Fruit fly (Drosophila melanogaster): Measurements from ENCODE around the gene Hsdl2.

Gene Hsdl2

DNA sequence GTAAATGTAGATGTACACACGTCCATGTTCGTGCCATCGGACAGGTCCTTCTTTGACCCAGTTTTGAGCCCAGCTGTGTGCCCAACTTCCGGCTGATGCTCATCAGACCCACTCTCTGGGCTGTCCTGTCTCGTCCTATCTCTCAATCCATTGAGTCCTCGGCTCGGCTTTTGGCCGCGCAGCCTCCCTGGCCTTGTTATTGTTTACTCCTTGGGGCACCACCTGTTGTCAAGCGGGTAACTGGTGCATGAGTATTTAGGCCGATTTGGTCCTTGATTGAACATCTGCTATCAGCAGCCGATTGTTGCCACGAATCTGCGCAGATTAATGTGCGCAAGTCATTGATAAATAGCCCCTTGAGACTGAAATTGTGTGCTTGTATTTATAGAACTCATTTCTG lies 15.9 kb upstream of the Hsdl2 start:
- TF ChIP-seq Dll (optimal IDR thresholded peaks at IDR 0.05) (no peak), usp (GFP tag; optimal IDR thresholded peaks at IDR 0.05) (no peak), pan (optimal IDR thresholded peaks at IDR 0.05) (no peak), psq (optimal IDR thresholded peaks at IDR 0.05) (no peak)

DNA sequence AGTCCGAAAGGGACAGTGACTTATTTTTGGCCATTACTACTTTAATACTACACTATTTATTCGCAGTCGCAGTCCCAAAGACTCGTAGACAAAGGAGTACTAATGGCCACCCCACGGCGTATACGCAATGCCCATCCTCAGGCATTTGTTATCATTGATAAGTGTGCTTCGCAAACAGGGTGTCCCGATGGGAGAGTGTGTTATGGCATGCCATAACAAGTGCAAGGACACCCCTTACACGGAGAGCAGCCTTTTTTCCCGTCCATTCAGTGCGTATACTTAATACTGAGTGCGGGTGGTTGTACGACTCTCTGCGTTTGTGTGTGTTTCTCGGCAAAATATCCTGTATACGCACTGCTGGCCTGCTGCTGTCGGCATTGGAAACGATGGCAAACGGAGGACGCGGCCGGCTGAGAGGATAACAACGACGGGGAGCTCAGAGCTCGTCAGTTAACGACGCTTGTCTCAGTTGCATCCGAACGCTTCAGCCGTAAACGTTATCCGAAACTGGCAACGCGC lies 15.3 kb upstream of the Hsdl2 start, which contains the start of gene unc80:
Gene unc80, plus strand, starts transcription at position 469 of the 519 bp plus-strand sequence.
- TF ChIP-seq usp (GFP tag; optimal IDR thresholded peaks at IDR 0.05) (no peak), Dll (optimal IDR thresholded peaks at IDR 0.05) (no peak), EcR (GFP tag; optimal IDR thresholded peaks at IDR 0.05) (no peak), psq (optimal IDR thresholded peaks at IDR 0.05) (no peak), pan (optimal IDR thresholded peaks at IDR 0.05) (no peak), CG8478 (optimal IDR thresholded peaks at IDR 0.05) (no peak)

DNA sequence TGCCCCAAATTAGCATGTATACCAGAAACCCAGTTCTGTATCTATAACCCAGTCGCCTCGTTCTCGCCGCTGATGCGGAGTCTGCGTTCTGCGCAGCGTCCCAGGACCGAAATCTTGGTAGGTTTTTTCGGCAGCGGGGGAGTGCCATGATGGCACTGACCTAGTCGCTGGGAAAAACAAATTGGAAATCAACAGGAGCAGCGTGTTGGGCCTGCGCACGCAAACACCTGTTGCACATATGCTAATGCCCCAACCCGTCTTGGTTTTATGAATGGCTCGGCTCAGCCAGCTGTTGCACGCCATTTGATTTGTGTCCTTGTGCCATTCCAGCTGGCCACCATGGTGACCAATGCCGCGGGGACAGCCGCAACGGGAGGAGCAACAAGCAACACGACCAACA lies 14.5 kb upstream of the Hsdl2 start:
- TF ChIP-seq usp (GFP tag; optimal IDR thresholded peaks at IDR 0.05) (no peak), CG8478 (optimal IDR thresholded peaks at IDR 0.05) (no peak), EcR (GFP tag; optimal IDR thresholded peaks at IDR 0.05) (no peak), pan (optimal IDR thresholded peaks at IDR 0.05) (no peak), psq (optimal IDR thresholded peaks at IDR 0.05) (no peak), Dll (optimal IDR thresholded peaks at IDR 0.05) (no peak)

DNA sequence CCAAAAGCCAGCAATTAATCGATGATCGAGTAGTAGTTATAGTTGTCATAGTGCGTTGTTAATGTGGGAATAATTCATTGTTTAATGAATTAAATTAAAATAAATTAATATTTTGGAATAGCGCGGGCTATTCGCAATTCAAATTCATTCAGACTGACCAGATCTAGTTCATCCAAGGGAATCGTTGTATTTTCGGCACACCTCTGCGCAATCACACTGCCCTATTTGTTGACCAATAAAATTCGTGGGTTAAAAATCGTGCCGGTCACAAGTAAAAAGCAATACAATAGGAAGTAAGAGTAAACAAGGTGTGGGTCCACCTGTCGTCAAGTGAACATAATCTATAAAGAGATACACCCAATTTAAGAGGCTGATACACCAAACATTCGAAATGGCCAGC lies 1.7 kb downstream of the Hsdl2 start, which contains the start of gene CG12883:
Gene CG12883, plus strand, starts transcription at position 273 of the 400 bp plus-strand sequence.
- TF ChIP-seq usp (GFP tag; optimal IDR thresholded peaks at IDR 0.05) (no peak), Dll (optimal IDR thresholded peaks at IDR 0.05) (no peak), EcR (GFP tag; optimal IDR thresholded peaks at IDR 0.05) (no peak), psq (optimal IDR thresholded peaks at IDR 0.05) (no peak), CG8478 (optimal IDR thresholded peaks at IDR 0.05) (no peak), pan (optimal IDR thresholded peaks at IDR 0.05) (no peak)

DNA sequence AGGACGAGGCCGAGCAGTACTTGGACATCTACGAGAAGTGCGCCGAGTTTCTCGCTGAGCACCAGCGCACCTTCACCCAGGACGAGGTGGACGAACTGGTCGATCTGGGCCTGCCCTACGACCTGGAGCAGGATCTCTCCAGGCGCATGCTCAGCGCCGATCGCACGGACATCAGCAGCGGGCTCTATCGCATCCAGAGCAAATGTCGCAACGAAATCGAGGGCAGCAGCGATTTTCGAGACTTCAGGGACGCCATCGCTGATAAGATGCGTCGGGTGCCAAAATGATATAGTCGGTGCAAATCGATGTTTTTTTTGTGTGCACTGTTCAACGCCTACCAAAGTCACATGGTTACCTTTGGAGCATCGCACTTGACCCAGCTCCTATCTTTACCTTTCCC lies 2.3 kb downstream of the Hsdl2 start:
- TF ChIP-seq psq (optimal IDR thresholded peaks at IDR 0.05) = no peak
- no peak for TF ChIP-seq EcR (GFP tag; optimal IDR thresholded peaks at IDR 0.05)
- TF ChIP-seq CG8478 (optimal IDR thresholded peaks at IDR 0.05) = no peak
- no peak for TF ChIP-seq usp (GFP tag; optimal IDR thresholded peaks at IDR 0.05)
- TF ChIP-seq Dll (optimal IDR thresholded peaks at IDR 0.05) = no peak
- TF ChIP-seq pan (optimal IDR thresholded peaks at IDR 0.05) = no peak

DNA sequence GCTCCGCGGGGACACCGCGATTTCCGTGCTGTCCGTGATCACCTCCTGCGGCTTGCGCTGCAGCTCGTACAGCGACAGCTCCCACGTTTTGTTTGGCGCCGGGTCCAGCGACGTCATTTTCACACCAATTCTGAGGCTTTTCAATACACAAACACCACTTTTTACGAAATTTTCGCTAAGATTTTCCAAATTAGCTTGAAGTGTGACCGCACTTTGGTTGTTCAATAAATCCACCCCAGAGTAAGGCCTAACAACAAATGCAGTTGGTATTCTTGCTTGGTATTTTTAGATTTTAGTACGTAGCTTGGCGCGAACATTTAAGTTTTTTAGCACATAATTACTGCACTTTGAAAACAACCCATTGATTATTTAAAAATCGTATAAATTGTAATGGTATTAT lies 4.5 kb downstream of the Hsdl2 start, which contains the start of gene Sce:
Gene Sce, minus strand, starts transcription at position 231 of the 400 bp plus-strand sequence.
- TF ChIP-seq usp (GFP tag; optimal IDR thresholded peaks at IDR 0.05) (no peak), Dll (optimal IDR thresholded peaks at IDR 0.05) (no peak), psq (optimal IDR thresholded peaks at IDR 0.05) (no peak), CG8478 (optimal IDR thresholded peaks at IDR 0.05) (no peak), EcR (GFP tag; optimal IDR thresholded peaks at IDR 0.05) (no peak), pan (optimal IDR thresholded peaks at IDR 0.05) (no peak)

DNA sequence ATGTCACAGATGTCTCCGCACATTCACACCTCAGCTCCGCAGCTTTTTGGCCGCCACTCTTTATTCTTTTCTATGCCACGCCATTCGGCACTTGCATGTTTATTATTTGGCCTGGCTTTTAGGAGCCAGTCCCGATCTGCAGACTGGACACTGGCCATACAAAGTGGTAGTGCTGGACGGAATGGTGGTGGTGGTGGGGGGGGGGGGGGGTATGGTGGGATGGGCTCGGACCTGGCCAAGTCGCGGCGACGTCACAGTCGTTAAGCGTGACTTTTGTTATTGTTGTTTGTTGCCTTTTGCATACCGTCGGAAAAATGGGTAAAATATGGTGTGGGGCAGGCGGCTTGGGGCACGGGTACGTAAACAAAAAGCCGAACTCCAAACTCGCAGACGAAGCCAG lies 7.8 kb downstream of the Hsdl2 start:
- TF ChIP-seq EcR (GFP tag; optimal IDR thresholded peaks at IDR 0.05) (no peak), CG8478 (optimal IDR thresholded peaks at IDR 0.05) (no peak), Dll (optimal IDR thresholded peaks at IDR 0.05) (no peak), psq (optimal IDR thresholded peaks at IDR 0.05) (no peak), usp (GFP tag; optimal IDR thresholded peaks at IDR 0.05) (no peak), pan (optimal IDR thresholded peaks at IDR 0.05) (no peak)

DNA sequence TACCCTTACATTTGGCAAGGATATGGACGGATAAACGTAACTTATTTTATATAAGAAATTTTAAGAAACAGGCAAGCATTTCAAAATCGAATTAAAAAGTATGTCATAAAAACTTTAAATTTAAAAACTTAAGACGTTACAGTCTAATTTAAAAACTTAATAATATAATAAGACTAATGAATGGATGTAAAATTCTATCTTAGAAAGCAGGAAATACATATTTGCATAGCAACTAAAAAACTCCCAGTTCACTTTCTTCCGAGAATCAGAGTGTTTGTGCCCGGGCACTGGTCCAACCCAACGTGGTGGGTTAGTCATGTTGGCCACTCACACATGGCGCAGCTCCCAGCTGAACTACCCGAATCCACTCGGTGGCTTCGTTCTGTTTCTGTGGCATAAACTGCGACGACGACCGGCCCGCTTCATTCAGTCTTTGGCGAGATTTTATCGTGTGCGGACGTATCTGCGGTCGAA lies 8.3 kb downstream of the Hsdl2 start, which contains the start of gene CG12880:
Gene CG12880, plus strand, starts transcription at position 424 of the 474 bp plus-strand sequence.
- no peak for TF ChIP-seq pan (optimal IDR thresholded peaks at IDR 0.05)
- TF ChIP-seq psq (optimal IDR thresholded peaks at IDR 0.05) = no peak
- TF ChIP-seq CG8478 (optimal IDR thresholded peaks at IDR 0.05) = no peak
- no peak for TF ChIP-seq Dll (optimal IDR thresholded peaks at IDR 0.05)
- TF ChIP-seq usp (GFP tag; optimal IDR thresholded peaks at IDR 0.05) = no peak

DNA sequence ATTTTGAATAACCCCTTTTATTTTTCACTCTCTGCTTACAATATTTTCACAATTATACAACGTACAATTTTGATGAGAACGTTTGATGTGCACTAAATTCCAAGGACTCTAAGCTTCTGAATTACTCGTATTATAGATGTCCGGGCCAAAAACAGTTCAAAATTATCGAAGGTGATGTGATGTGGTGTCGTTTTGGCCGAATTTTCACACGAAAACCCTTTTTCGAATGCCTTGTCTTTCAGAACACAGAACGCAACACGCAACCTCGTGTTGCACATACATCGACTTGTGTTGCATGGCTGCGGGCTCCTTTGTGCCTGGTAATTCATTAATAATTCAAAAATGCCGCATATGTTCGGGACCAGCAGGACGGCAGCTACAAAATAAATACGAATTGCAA lies 10.7 kb downstream of the Hsdl2 start, which contains the start of gene CG31055:
Gene CG31055, minus strand, starts transcription at position 101 of the 400 bp plus-strand sequence.
- TF ChIP-seq Dll (optimal IDR thresholded peaks at IDR 0.05) (no peak), CG8478 (optimal IDR thresholded peaks at IDR 0.05) (no peak), usp (GFP tag; optimal IDR thresholded peaks at IDR 0.05) (no peak), EcR (GFP tag; optimal IDR thresholded peaks at IDR 0.05) (no peak), pan (optimal IDR thresholded peaks at IDR 0.05) (no peak), psq (optimal IDR thresholded peaks at IDR 0.05) (no peak)

DNA sequence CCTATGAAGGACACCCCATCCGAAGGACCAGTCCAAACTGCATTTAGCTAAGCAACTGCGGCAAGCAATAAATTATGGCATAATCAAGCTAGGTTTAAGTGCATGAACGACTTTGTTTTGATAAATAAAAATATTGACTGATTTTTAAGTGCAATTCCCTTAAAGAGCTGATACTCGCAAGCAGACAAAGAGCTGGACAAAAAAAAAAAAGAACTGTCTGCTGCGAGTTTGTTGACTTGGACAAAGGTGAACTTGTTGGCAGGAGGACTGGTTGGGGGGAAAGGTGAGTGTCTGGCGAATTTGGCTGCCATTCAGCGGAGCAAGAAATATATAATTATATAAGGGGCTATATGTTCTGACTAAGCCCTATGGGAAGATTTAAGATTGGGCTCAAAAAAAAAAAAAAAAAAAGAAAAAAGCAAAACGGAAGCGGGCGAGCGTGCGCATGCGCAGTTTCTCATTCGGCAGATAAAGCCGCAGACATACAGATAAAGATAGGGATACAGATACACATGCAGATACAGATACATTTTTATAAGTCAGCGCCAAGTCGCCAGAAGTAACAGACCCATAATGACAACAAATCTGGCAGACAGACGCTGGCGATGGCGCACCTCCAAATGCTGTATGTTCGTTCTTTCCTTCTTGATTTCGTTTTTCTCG lies 15.5 kb downstream of the Hsdl2 start:
- TF ChIP-seq psq (optimal IDR thresholded peaks at IDR 0.05) (no peak), pan (optimal IDR thresholded peaks at IDR 0.05) (no peak), EcR (GFP tag; optimal IDR thresholded peaks at IDR 0.05) (no peak), CG8478 (optimal IDR thresholded peaks at IDR 0.05) (no peak), usp (GFP tag; optimal IDR thresholded peaks at IDR 0.05) (no peak), Dll (optimal IDR thresholded peaks at IDR 0.05) (no peak)

DNA sequence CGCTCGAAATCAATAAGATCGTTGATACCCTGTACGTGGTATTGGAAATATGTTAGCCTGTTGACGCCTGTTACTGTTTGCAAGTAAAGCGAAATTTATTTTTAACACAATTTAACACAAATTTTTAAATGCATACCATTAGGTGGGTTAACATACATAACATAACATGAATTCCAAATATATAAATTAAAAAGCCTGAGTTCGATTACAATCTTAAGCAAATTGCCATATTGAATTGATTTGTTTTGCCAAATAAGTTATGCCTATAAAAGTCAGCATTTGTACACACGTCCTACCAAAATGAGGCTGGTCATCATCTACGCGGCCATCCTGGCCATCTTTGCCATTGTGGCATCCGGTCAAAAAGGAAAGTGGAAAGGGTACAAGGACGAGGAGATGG lies 16.7 kb downstream of the Hsdl2 start, which contains the start of gene CG43319:
Gene CG43319, plus strand, starts transcription at position 301 of the 400 bp plus-strand sequence.
- TF ChIP-seq usp (GFP tag; optimal IDR thresholded peaks at IDR 0.05) = no peak
- TF ChIP-seq EcR (GFP tag; optimal IDR thresholded peaks at IDR 0.05) = no peak
- peak; percentile 61 for TF ChIP-seq pan (optimal IDR thresholded peaks at IDR 0.05)
- no peak for TF ChIP-seq psq (optimal IDR thresholded peaks at IDR 0.05)
- TF ChIP-seq CG8478 (optimal IDR thresholded peaks at IDR 0.05) = no peak

DNA sequence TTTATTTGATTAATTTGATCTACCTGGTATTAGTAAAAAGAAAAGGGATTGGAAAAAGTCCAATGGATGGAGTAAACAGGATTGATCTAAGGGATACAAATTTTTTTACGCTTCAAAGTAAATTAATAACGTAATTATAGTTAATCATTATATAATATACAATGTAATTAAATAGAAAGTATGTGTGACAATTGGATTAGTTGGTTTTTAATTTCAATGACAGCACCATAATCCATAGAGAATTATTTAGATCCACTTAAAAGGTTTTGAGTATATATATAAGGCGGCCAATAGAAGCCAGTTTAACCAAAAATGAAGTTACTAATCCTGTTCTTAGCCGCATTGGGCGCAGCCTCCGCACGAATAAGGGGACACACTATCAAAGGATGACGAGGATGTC lies 17.3 kb downstream of the Hsdl2 start, which contains the start of gene Acp98AB:
Gene Acp98AB, plus strand, starts transcription at position 301 of the 400 bp plus-strand sequence.
- TF ChIP-seq pan (optimal IDR thresholded peaks at IDR 0.05) = no peak
- no peak for TF ChIP-seq psq (optimal IDR thresholded peaks at IDR 0.05)
- no peak for TF ChIP-seq Dll (optimal IDR thresholded peaks at IDR 0.05)
- TF ChIP-seq EcR (GFP tag; optimal IDR thresholded peaks at IDR 0.05) = no peak
- TF ChIP-seq usp (GFP tag; optimal IDR thresholded peaks at IDR 0.05) = no peak
- no peak for TF ChIP-seq CG8478 (optimal IDR thresholded peaks at IDR 0.05)

Data from whole organism.